Worm (Caenorhabditis elegans): ENCODE measurements around the gene C02B4.3.

The C02B4.3 gene

DNA sequence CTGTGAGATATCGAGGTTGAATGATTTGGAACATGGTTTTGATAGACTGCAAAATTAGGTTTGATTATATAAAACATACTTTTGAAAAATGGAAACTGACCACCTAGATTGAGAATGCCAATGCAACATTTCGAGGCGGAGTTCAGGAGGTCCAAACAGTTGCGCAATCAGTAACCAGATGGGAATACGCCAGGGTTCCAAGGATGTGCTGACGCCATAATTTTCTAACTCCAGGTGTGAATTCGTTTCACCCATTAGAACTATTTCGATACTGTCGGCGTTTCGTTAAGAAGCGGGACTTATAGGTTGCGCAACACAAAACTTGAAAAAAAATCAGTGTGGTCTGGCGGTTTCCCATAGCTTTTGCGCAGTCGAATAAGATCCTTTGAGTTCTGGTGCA lies at the start of gene C02B4.3:
TSS of gene C02B4.3 (minus strand) at position 34 of the 400 bp plus-strand sequence.
- TF ChIP-seq unc-62 (GFP tag; optimal IDR thresholded peaks at IDR 0.05), result no peak

DNA sequence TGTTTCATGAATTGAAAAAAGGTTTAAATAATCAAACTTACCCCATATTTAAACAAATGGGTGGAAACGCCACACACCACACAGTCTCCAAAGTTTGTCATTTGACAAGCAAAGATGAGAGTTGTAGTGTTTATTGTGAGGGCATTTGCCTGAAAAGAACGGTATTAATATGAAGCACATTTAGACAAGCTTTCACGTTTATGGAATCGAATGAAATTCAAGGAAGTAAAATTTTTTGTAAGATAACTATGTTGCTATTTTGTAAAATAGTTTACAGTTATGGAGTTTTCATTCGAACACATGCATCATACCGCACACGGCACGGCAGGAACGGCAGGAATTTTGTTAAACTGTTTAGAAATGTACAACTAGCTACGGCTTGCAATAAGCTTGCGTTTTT lies 45.1 kb upstream of the C02B4.3 start, which contains the start of gene nhr-272:
TSS of gene nhr-272 (minus strand) at position 101 of the 400 bp plus-strand sequence.
- no peak for TF ChIP-seq unc-62 (GFP tag; optimal IDR thresholded peaks at IDR 0.05)

DNA sequence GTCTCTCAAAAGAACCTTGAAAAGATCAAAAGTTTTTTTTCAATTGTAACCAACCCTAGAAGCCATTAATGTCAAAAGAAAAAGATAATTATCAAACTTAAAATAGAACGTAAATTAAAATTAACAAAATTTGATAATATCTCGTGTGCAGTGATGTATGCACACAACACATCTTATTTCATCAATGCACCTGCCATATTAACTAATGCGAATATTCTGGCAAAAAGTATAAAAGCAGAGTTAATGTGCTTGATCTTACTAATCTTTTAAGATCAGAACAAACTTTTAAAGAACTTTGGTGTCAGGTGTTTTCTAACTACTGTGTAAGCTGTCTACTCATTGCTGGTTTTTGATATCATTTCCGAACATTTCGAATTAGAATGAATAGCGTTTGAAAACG lies 43.1 kb upstream of the C02B4.3 start:
- no peak for TF ChIP-seq unc-62 (GFP tag; optimal IDR thresholded peaks at IDR 0.05)

DNA sequence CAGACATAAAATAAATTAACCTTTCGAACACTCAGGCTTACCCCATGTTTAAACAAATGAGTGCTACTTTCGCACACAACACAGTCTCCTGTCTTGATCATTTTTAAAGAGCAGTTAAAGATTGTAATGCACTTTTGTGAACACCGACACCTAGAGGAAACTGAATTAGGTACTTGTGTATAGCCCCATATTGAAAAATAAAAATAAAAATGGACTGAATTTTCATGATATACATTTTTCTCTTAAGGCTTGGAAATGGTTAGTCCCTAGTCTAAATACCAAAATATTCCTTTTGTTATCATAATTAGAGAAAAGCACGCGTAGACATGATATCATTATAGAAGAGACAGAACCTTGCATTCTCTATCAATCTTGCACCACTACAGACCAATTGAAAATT lies 42.3 kb upstream of the C02B4.3 start, which contains the start of gene nhr-214:
TSS of gene nhr-214 (minus strand) at position 101 of the 400 bp plus-strand sequence.
- TF ChIP-seq unc-62 (GFP tag; optimal IDR thresholded peaks at IDR 0.05), result no peak

DNA sequence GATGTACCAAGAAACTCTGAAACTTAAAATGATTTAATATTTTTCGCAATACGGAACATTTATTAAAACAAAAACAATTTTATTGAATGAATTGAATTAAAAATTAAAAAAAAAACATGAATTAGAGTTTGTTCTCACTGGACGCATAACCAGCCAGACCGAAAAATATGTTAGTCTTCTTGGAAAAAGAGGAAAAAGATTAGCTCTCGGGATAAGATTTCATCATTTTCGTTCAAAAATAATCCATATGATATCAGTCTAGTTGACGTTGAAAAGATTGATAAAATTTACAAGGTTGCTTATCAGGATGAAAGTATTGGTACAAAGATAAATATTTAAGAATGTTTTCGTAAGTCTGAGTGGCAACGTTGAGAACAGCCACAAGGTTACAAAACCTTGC lies 40.8 kb upstream of the C02B4.3 start, which contains the start of gene nhr-26:
TSS of gene nhr-26 (minus strand) at position 10 of the 400 bp plus-strand sequence.
- no peak for TF ChIP-seq unc-62 (GFP tag; optimal IDR thresholded peaks at IDR 0.05)

DNA sequence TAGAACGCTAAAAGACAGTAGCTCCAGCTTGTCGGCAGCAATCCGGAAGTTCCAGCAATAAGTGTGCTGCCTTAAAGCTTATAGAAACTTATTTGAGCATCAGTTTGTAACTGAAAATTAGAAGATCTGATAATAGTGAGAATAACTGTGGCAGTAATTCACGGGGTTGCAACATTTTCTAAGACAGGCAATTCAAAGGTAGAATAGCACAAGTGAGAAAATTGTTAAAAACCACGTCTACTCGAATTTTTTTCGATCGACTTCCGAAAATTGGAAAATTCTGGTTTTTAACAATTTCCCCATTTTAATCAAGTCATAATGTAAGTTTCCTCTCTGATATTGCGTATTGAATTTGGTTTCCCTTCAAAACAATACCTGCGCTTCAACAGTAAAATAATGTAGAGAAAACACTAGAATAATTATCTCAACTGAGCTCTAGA lies 33.5 kb upstream of the C02B4.3 start:
- no peak for TF ChIP-seq unc-62 (GFP tag; optimal IDR thresholded peaks at IDR 0.05)

DNA sequence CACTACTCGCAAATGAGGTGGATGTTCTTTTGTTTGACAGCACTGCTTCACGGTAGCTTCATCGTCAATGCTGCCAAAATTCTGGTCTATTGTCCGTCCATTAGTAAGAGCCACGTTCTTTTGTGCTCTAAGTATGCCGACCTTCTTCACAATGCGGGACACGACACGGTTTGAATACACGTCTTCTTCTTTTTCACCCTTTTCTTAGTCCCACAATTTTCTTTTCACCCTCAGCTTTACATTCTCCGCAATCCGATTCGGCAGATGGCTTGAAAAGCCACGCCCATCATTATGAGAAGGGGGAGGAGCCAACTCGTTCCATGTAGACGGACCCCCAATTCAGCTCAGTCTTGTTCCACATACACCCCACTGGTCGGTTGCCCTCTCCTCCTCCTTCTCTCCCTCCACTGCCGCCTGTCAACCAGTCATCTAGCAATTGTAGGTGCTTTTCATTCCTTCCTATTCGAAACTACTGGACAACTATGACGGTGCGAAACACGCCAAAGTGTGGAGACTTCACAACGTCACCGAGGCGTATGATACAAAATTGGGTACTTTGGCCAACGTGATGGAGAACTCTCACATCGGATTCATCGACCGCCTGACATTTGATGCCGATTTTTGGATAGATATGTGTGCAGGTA lies 32.2 kb upstream of the C02B4.3 start:
- TF ChIP-seq unc-62 (GFP tag; optimal IDR thresholded peaks at IDR 0.05), result no peak

DNA sequence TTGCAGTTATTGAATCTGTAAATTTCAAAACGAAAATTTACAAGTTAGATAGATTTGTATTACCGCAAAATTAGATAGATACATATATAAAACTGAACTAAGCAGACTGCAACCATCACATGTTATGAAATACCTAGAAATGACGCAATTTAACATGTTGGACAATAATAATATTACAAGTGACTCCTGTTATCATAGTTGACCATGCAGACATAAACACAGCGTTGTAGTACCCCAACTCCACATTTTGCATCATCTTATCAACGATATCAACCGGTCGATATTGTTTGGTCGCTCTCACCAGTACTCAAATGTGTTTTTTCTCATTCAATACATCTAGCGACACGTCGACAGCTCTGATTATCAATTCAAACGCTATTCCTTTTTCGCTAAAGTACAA lies 31.7 kb upstream of the C02B4.3 start, which contains the start of gene ugt-50:
TSS of gene ugt-50 (plus strand) at position 268 of the 400 bp plus-strand sequence.
- TF ChIP-seq unc-62 (GFP tag; optimal IDR thresholded peaks at IDR 0.05), result no peak

DNA sequence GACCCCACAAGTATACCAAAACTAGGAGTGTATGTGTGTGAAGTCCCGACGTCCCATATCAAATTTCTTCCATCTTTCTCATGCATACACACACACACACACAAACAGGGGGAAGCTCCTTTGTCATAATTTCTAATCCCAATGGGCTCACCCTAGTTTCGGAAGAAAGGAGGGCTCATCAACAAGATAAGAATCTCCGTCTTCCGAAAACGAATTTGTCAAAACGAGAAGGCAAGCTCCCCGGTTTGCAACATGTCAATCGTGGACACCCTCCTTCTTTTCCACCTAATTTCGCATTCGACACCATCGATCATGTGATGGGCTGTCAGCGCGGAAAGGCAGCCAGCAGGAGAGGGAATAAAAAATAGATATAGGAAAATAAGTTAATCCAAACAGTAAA lies 30.7 kb upstream of the C02B4.3 start:
- no peak for TF ChIP-seq unc-62 (GFP tag; optimal IDR thresholded peaks at IDR 0.05)

DNA sequence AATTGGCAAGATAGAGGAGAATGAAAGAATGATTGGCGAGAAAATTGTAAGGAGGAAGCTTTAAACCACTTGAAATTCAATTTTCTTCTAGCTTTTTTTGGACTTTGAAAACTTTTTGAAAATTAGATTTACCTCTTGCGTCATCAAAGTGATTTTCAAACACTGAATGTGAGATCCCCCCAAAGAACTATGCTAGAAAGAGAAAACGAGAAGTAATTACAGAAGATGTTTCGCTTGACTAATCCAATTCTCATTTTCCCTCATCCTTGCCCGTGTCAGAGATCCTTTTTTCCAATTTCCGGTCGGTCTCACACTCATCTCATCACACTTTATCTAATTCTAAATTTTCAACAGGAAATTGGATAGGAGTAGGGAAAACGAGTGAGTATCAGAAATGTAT lies 30.2 kb upstream of the C02B4.3 start:
- TF ChIP-seq unc-62 (GFP tag; optimal IDR thresholded peaks at IDR 0.05), result no peak

DNA sequence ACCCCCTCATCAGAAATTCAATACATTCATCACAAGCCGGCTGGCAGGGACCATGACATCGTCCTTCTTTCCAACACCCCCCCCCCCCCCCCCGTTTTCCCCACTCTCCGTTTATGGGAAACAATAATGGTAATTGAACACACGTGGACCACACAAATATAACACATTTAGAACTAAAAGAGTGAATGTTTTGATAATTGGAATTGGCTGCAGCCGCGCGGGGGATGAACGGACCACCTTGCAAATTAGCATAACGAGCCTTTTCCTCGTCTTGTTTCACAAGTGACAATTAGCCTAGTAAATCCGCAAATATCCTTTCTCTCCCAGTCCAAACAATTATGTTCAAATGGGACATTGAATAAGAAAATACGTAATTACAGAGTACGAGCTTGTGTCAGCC lies 29.0 kb upstream of the C02B4.3 start:
- no peak for TF ChIP-seq unc-62 (GFP tag; optimal IDR thresholded peaks at IDR 0.05)

DNA sequence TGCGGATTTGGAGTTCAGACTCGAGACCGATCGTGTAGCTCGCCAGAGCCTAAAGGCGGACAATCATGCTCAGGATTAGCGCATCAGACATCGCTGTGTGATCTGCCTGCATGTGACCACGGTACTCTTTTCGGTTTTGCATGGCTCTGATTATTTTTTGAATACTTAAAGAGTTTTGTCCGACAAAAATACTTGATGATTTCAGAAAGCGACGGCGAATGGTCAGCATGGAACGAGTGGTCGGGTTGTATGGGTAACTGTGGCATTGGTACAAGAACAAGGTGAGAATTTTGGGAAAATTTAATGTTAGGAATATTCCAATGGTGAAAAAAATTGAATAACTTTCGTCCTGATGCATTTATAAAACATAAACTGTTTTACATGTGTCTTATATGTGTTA lies 27.8 kb upstream of the C02B4.3 start:
- no peak for TF ChIP-seq unc-62 (GFP tag; optimal IDR thresholded peaks at IDR 0.05)

DNA sequence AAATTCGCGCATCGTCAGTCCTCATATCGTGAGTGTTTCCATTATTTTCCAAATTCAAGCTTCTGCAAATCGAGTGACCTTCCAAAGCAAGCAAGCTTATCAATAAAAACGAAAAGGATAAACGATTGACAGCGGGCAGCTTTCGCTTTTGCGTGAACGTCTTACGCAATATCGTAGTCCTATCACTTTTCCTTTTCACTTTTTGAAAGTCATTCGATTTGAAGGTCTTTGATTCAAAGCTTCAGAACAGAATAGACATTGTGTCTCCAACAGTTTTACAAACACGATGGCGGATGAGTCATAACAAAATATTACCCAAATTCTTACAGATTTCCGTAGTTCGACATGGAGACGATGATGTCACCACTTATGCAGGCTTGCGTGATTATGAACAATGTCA lies 20.0 kb upstream of the C02B4.3 start:
- no peak for TF ChIP-seq unc-62 (GFP tag; optimal IDR thresholded peaks at IDR 0.05)

DNA sequence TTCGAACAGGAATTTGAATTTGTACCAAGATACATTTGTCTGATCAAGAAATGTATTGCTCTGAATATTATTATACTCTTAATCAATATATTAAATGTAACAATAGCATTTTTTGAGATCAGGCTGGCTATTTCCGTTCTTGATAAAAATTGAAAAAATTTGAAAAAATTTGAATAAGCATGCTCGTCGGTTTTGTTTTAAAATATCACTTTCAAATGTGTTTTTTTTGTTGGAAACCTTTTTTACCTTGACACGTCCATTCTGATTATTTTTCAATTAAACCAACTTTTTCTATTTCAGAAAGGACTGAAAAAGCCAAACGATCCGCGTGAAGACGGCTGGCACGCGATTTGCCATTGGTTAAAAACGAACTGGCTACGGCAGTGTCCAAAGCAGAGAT lies 18.9 kb upstream of the C02B4.3 start, which contains the start of gene adt-1:
TSS of gene adt-1 (plus strand) at position 301 of the 400 bp plus-strand sequence.
- no peak for TF ChIP-seq unc-62 (GFP tag; optimal IDR thresholded peaks at IDR 0.05)

DNA sequence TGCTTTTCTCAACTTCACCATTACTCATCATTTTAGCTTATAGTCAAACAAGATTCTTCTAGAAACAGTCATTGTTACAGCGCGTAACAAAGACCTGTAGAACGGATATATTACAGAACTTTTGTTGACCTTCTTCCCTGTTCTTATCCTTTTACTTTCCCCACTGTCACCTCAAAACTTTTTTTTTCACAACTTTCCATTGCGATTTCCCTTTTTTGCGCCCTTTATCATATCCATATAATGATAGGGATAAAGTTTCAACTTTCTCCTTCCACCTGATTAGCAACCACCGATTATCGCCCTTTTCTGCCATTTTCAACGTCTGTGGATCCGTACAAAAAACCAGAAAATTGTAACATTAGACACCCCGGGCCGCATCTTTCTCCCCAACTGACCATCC lies 17.5 kb upstream of the C02B4.3 start:
- no peak for TF ChIP-seq unc-62 (GFP tag; optimal IDR thresholded peaks at IDR 0.05)

DNA sequence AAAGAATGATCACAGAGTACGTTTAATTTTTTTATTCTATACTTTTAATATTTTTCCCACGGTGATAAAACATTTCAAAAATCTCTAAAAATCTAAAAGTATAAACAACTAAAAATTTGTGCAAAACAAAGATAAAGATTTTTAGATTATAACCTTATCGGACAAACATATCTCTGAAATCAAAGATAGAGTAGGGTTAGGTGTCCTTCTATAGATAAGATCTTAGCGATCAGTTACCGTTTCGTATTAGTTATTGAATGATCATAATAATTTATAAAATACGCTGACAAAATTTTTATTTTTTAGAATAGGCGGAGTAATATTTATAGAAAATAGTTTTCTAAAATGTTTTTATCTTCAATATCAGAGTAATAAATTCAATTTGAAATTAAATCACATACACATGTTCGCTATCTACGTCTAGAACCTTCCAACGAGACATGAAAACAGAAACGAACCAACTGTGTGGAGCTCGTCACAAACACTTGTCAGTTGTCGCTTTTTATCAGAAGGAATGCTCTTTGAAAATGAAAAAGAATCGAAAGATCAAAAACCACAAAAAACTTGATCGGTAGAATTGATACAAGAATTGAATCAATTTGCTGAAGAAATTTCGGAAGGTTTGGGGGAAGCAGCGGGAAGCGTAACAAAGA lies 12.1 kb upstream of the C02B4.3 start:
- no peak for TF ChIP-seq unc-62 (GFP tag; optimal IDR thresholded peaks at IDR 0.05)

DNA sequence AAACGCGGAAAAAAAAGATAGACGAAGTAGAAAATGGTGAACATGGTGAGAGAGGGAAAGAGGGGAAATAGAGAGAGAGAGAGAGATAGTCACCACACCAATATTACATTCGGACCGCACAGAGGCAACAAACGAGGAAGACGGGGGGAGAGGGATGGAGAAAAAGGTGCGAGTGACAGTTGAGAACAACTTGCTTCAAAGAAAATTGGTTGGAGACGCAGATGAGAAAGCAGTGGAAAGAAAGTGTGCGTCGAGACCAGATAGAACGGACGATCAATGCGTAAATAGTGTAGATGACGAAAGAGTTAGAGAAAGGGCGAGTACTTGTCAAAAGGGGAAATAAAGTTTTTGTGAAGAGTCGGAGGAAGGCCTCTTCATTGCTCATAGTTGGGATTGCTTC lies 10.7 kb upstream of the C02B4.3 start:
- no peak for TF ChIP-seq unc-62 (GFP tag; optimal IDR thresholded peaks at IDR 0.05)
